Worm (Caenorhabditis elegans): ENCODE measurements around the gene phyh-1.

The phyh-1 gene

DNA sequence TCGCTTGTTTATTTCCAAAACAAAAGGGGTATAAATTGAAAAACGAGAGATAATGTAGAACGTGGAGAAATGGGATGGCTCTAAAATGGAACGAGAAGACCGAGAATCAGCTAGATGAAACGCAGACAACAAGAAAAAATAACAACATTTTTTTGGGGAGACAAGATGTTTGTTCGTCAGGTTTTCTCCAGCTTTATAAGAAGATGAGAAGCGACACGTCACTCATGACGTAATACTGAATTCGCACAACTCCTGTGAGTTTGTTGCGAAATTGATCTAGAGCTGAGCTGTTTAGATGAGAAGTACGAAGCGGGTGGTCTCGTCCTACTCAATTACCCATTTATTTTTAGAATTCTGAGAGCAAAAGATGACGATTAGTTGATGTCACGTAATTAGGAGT lies 26.1 kb upstream of the phyh-1 start:
- TF ChIP-seq ref-1 (GFP tag; conservative IDR thresholded peaks at IDR 0.05) (no peak), ztf-29 (GFP tag; IDR thresholded peaks at IDR 0.05) (no peak), flt-1 (GFP tag; IDR thresholded peaks at IDR 0.05) (no peak), tab-1 (GFP tag; IDR thresholded peaks at IDR 0.05) (no peak)

DNA sequence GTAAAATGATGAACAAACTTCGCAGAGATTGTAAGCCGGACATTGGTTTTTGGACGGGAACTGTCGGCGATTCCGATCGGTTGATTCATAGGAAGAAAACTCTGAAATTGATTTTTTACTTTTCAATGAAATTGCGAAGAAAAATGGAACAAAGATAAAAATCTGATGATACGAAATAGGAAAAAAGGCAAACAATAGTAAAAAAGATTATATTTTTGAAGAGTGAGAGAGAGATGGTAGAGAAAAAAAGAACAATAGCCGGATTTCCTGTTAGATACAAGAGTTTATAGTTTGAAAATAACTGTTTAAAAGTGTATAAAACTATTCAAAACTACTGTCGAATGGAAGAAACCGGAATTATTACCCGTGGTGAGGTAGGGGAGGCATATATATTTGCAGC lies 24.9 kb upstream of the phyh-1 start, which contains the start of gene nra-1:
nra-1 (minus strand) TSS at position 101 of the 400 bp plus-strand sequence.
- no peak for TF ChIP-seq flt-1 (GFP tag; IDR thresholded peaks at IDR 0.05)
- TF ChIP-seq cog-1 (tag; optimal IDR thresholded peaks at IDR 0.05) = no peak
- no peak for TF ChIP-seq med-1 (GFP tag; optimal IDR thresholded peaks at IDR 0.05; ENCODE audit: insufficient read depth)
- no peak for TF ChIP-seq ztf-29 (GFP tag; IDR thresholded peaks at IDR 0.05)
- TF ChIP-seq klf-2 (GFP tag; conservative IDR thresholded peaks at IDR 0.05) = no peak
- no peak for TF ChIP-seq ztf-23 (GFP tag; IDR thresholded peaks at IDR 0.05)
- TF ChIP-seq tab-1 (GFP tag; IDR thresholded peaks at IDR 0.05) = no peak
- TF ChIP-seq ref-1 (GFP tag; conservative IDR thresholded peaks at IDR 0.05) = no peak
- no peak for TF ChIP-seq T22C8.4 (GFP tag; IDR thresholded peaks at IDR 0.05)

DNA sequence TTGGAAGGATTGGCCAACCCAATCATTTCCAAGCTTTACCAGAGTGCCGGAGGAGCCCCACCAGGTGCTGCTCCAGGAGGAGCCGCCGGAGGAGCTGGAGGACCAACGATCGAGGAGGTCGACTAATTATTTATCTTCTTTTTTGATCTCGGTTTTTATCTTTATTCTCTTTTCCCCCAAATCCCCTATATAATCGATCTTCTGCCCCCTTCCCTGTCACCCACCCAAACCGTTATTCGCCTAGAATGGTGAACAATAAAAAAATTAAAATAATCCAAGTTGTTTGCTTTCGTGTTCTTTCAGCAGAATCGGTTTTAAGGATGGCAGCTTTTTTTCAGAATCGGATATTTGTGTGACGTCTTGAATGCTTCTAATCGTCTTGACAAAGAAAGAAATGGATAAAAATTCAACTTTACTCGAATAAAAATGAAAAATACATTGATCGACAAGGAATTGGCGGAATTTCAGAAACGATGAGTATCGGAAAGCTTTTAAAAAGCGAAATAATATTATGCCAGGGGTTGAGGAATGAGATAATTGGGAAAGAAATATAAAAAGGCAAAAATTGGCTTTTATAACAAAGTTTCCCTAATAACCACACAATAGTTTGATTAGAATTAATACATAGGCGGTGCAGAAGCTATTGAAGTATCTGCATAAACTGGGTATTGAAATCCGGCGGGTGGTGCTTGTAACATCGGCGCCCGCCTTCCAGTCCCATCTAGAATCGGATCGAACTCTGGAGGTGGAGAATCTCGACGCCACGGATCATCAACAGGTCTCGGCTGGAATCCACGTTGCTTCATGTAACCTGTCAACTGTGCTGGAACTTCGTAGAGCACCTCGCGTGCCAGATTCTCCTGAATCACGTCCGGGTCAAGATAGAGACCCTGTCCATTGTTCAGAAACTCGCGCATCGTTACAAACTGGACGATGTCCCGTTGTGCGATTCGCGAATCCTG lies 22.1 kb upstream of the phyh-1 start:
- TF ChIP-seq flt-1 (GFP tag; IDR thresholded peaks at IDR 0.05) (no peak), T22C8.4 (GFP tag; IDR thresholded peaks at IDR 0.05) (no peak), tab-1 (GFP tag; IDR thresholded peaks at IDR 0.05) (no peak), med-1 (GFP tag; optimal IDR thresholded peaks at IDR 0.05; ENCODE audit: insufficient read depth) (no peak), ztf-29 (GFP tag; IDR thresholded peaks at IDR 0.05) (no peak), ref-1 (GFP tag; conservative IDR thresholded peaks at IDR 0.05) (no peak), klf-2 (GFP tag; conservative IDR thresholded peaks at IDR 0.05) (no peak), ztf-23 (GFP tag; IDR thresholded peaks at IDR 0.05) (no peak), cog-1 (tag; optimal IDR thresholded peaks at IDR 0.05) (no peak)

- TF ChIP-seq cog-1 (tag; optimal IDR thresholded peaks at IDR 0.05) (no peak), flt-1 (GFP tag; IDR thresholded peaks at IDR 0.05) (no peak), ztf-23 (GFP tag; IDR thresholded peaks at IDR 0.05) (no peak), ztf-29 (GFP tag; IDR thresholded peaks at IDR 0.05) (no peak), med-1 (GFP tag; optimal IDR thresholded peaks at IDR 0.05; ENCODE audit: insufficient read depth) (no peak), klf-2 (GFP tag; conservative IDR thresholded peaks at IDR 0.05) (no peak), tab-1 (GFP tag; IDR thresholded peaks at IDR 0.05) (no peak), T22C8.4 (GFP tag; IDR thresholded peaks at IDR 0.05) (no peak), ref-1 (GFP tag; conservative IDR thresholded peaks at IDR 0.05) (no peak)
These were observed 21.3 kb upstream of the phyh-1 start for ce11 chrIV:17280441-17280939.

- no peak for TF ChIP-seq tab-1 (GFP tag; IDR thresholded peaks at IDR 0.05)
- no peak for TF ChIP-seq ref-1 (GFP tag; conservative IDR thresholded peaks at IDR 0.05)
- no peak for TF ChIP-seq med-1 (GFP tag; optimal IDR thresholded peaks at IDR 0.05; ENCODE audit: insufficient read depth)
- TF ChIP-seq T22C8.4 (GFP tag; IDR thresholded peaks at IDR 0.05) = no peak
- no peak for TF ChIP-seq cog-1 (tag; optimal IDR thresholded peaks at IDR 0.05)
- TF ChIP-seq ztf-23 (GFP tag; IDR thresholded peaks at IDR 0.05) = no peak
- TF ChIP-seq ztf-29 (GFP tag; IDR thresholded peaks at IDR 0.05) = no peak
- no peak for TF ChIP-seq klf-2 (GFP tag; conservative IDR thresholded peaks at IDR 0.05)
These were observed 20.6 kb upstream of the phyh-1 start for ce11 chrIV:17279592-17280440.

DNA sequence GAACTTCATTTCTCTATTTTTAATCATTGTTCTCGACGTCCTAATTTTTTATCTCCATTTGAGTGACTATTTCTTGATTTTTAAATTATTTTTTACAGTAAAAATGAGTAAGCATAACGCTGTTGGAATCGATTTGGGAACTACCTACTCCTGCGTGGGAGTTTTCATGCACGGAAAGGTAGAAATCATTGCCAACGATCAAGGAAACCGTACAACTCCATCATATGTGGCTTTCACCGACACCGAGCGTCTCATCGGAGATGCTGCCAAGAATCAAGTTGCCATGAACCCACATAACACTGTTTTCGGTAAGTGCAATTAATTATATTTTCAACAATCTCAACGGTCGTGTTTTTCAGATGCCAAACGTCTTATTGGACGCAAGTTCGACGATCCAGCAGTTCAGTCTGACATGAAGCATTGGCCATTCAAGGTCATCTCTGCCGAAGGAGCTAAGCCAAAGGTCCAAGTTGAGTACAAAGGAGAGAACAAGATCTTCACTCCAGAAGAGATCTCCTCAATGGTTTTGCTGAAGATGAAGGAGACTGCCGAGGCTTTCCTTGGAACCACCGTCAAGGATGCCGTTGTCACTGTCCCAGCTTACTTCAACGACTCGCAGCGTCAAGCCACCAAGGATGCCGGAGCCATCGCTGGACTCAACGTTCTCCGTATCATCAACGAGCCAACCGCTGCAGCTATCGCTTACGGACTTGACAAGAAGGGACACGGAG lies 19.8 kb upstream of the phyh-1 start, which contains the start of gene hsp-1:
hsp-1 (plus strand) TSS at position 99 of the 731 bp plus-strand sequence.
- TF ChIP-seq klf-2 (GFP tag; conservative IDR thresholded peaks at IDR 0.05) (no peak), tab-1 (GFP tag; IDR thresholded peaks at IDR 0.05) (peak; percentile 35; the same call in 1 of the 2 replicates)

DNA sequence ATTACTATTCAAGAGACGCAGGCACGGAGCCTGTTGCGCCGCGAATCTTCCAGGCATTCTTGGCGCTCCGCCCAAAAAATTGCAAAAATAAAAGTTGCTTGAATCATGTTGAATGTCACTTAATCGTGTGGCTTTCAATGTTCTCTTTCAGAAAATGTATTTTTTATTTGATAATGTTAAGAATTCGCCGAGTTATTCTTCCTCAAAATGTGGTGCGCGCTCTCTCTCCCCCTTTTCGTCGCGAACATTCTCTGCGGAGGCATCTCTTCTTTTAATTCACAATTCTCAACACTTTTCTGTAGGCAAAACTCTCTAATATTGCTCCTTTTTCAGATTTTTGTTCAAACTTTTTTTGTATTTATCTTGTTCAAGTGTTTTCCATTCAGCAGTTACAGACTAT lies 19.2 kb upstream of the phyh-1 start:
- peak; percentile 88; the same call in 1 of the 2 replicates for TF ChIP-seq ztf-23 (GFP tag; IDR thresholded peaks at IDR 0.05)
- peak; percentile 44; the same call in 1 of the 2 replicates for TF ChIP-seq ztf-29 (GFP tag; IDR thresholded peaks at IDR 0.05)
- TF ChIP-seq cog-1 (tag; optimal IDR thresholded peaks at IDR 0.05) = peak; percentile 96
- TF ChIP-seq med-1 (GFP tag; optimal IDR thresholded peaks at IDR 0.05; ENCODE audit: insufficient read depth) = no peak
- TF ChIP-seq klf-2 (GFP tag; conservative IDR thresholded peaks at IDR 0.05) = peak; percentile 66
- TF ChIP-seq ref-1 (GFP tag; conservative IDR thresholded peaks at IDR 0.05) = no peak
- peak; percentile 81 for TF ChIP-seq flt-1 (GFP tag; IDR thresholded peaks at IDR 0.05)
- TF ChIP-seq T22C8.4 (GFP tag; IDR thresholded peaks at IDR 0.05) = no peak
- no peak for TF ChIP-seq tab-1 (GFP tag; IDR thresholded peaks at IDR 0.05)

DNA sequence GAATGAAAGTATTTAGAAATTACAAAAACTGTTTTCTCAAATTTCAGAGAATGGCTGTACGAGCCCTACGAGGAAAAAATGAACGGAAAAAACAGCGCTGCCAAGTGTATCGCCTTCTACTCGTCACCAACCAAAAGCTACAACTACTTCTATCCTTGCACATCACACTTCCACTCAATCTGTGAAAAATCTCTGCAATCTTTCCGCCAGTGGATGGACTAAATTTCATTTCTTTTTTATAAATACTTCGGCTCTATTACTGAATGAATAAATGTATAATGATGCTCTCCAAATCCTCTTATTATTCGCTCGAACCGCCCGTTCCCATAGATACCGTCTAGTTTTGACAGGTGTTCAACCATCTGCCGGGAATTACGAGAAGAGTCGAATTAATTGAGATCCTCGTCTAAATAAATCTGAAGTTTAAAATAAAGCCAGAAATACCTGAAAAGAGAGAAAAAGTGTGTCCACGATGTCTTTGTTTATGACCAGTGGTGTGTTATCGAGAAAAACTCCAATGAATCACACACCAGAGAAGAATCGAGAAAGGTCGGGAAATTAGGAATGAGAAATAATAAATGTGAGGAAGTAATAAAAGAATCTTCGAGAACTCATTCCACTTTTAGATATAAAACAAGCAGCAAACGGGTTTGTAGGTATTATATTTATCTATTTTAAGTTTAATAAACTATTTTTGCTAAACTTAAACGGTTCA lies 18.4 kb upstream of the phyh-1 start:
- TF ChIP-seq klf-2 (GFP tag; conservative IDR thresholded peaks at IDR 0.05) (no peak), cog-1 (tag; optimal IDR thresholded peaks at IDR 0.05) (no peak), med-1 (GFP tag; optimal IDR thresholded peaks at IDR 0.05; ENCODE audit: insufficient read depth) (no peak), flt-1 (GFP tag; IDR thresholded peaks at IDR 0.05) (no peak), ztf-29 (GFP tag; IDR thresholded peaks at IDR 0.05) (no peak), T22C8.4 (GFP tag; IDR thresholded peaks at IDR 0.05) (no peak), ztf-23 (GFP tag; IDR thresholded peaks at IDR 0.05) (no peak), ref-1 (GFP tag; conservative IDR thresholded peaks at IDR 0.05) (no peak), tab-1 (GFP tag; IDR thresholded peaks at IDR 0.05) (no peak)
